Worm (Caenorhabditis elegans) whole organism, L1 larva: Measurements from ENCODE around the gene Y59C2A.3.

Source experiments
- alr-1 ChIP-seq: fragments of 200-800 bp; sonication (Bioruptor generic); optimal IDR thresholded peaks from 2 replicates; lab custom pipeline; 2018; ENCODE audit warnings: borderline replicate concordance, mild to moderate bottlenecking, missing genetic modification characterization, missing compliant biosample characterization
- ama-1 ChIP-seq: fragments of 150-350 bp; optimal IDR thresholded peaks from 2 replicates; lab custom pipeline; 2014
- blmp-1 ChIP-seq: fragments of 150-350 bp; optimal IDR thresholded peaks from 2 replicates; lab custom pipeline; 2014; ENCODE audit warnings: missing biosample characterization, missing genetic modification characterization
- ceh-63 ChIP-seq: fragments of 200-800 bp; sonication (Bioruptor generic); optimal IDR thresholded peaks from 2 replicates; lab custom pipeline; 2018; ENCODE audit warnings: mild to moderate bottlenecking, missing genetic modification characterization, missing compliant biosample characterization
- ceh-8 ChIP-seq: fragments of 200-800 bp; sonication (Bioruptor generic); optimal IDR thresholded peaks from 2 replicates; lab custom pipeline; 2018; ENCODE audit warnings: mild to moderate bottlenecking, missing genetic modification characterization, moderate library complexity, missing compliant biosample characterization
- ces-1 ChIP-seq: fragments of 150-350 bp; optimal IDR thresholded peaks from 2 replicates; lab custom pipeline; 2014; ENCODE audit warnings: missing biosample characterization, missing genetic modification reagents, missing genetic modification characterization
- dsc-1 ChIP-seq: sonication (generic microtip); optimal IDR thresholded peaks from 2 replicates; lab custom pipeline; 2016; ENCODE audit warnings: mild to moderate bottlenecking, missing genetic modification characterization, missing compliant biosample characterization
- efl-1 ChIP-seq, 4 experiments: fragments of 150-350 bp; optimal IDR thresholded peaks in 3 of 4; peaks in 1 of 4; 1 replicate in 1 of 4; 2 replicates in 3 of 4; lab custom pipeline; 2014; ENCODE audit warnings: missing biosample characterization in 2 of 4, missing genetic modification characterization in 2 of 4, missing genetic modification reagents in 2 of 4
- efl-3 ChIP-seq: fragments of 200-800 bp; sonication (Bioruptor generic); optimal IDR thresholded peaks from 2 replicates; lab custom pipeline; 2018; ENCODE audit warnings: mild to moderate bottlenecking, missing genetic modification characterization, missing compliant biosample characterization
- elt-2 ChIP-seq: sonication (generic microtip); optimal IDR thresholded peaks from 2 replicates; lab custom pipeline; 2016; ENCODE audit warnings: missing genetic modification characterization, mild to moderate bottlenecking, inconsistent platforms, missing compliant biosample characterization, missing genetic modification reagents
- fos-1 ChIP-seq: fragments of 150-350 bp; optimal IDR thresholded peaks from 2 replicates; lab custom pipeline; 2014; ENCODE audit warnings: missing biosample characterization, missing genetic modification characterization
- hlh-4 ChIP-seq: sonication (generic microtip); optimal IDR thresholded peaks from 2 replicates; lab custom pipeline; 2016; ENCODE audit warnings: mild to moderate bottlenecking, missing genetic modification characterization, missing compliant biosample characterization
- irx-1 ChIP-seq: sonication (generic microtip); optimal IDR thresholded peaks from 2 replicates; lab custom pipeline; 2016; ENCODE audit warnings: missing genetic modification characterization, missing compliant biosample characterization
- isw-1 ChIP-seq: fragments of 200-800 bp; sonication (Bioruptor generic); IDR thresholded peaks from 2 replicates; pipeline ENCODE4 v1.3.6; 2022; ENCODE audit warnings: missing genetic modification characterization, missing compliant biosample characterization
- lin-14 ChIP-seq: fragments of 200-800 bp; sonication (Bioruptor generic); optimal IDR thresholded peaks from 2 replicates; lab custom pipeline; 2018; ENCODE audit warnings: mild to moderate bottlenecking, missing genetic modification characterization, moderate library complexity, missing compliant biosample characterization
- lin-15B ChIP-seq: fragments of 150-350 bp; sonication (generic microtip); optimal IDR thresholded peaks from 3 replicates; lab custom pipeline; 2014; ENCODE audit warnings: missing biosample characterization, missing genetic modification characterization
- lin-35 ChIP-seq, 2 experiments: fragments of 150-350 bp; optimal IDR thresholded peaks; 2 replicates each; lab custom pipeline; 2014; ENCODE audit warnings: missing biosample characterization in 2 of 2, missing genetic modification characterization in 2 of 2, missing genetic modification reagents in 2 of 2
- lir-3 ChIP-seq: sonication (generic microtip); optimal IDR thresholded peaks from 2 replicates; lab custom pipeline; 2016; ENCODE audit warnings: mild to moderate bottlenecking, missing genetic modification characterization, moderate library complexity, missing compliant biosample characterization; ENCODE audit not compliant: poor library complexity
- lsy-2 ChIP-seq, 2 experiments: fragments of 150-350 bp; optimal IDR thresholded peaks; 2 replicates each; lab custom pipeline; 2014; ENCODE audit warnings: missing biosample characterization in 2 of 2, missing genetic modification characterization in 2 of 2
- mef-2 ChIP-seq: fragments of 150-350 bp; optimal IDR thresholded peaks from 2 replicates; lab custom pipeline; 2014; ENCODE audit warnings: missing biosample characterization, missing genetic modification characterization
- mep-1 ChIP-seq: fragments of 150-350 bp; optimal IDR thresholded peaks from 2 replicates; lab custom pipeline; 2014; ENCODE audit warnings: missing biosample characterization, missing genetic modification characterization
- nhr-19 ChIP-seq: fragments of 200-800 bp; sonication (Bioruptor generic); conservative IDR thresholded peaks from 2 replicates; pipeline ENCODE4 v1.3.6; 2022; ENCODE audit warnings: missing genetic modification characterization, missing compliant biosample characterization
- nhr-20 ChIP-seq: sonication (generic microtip); optimal IDR thresholded peaks from 2 replicates; lab custom pipeline; 2016; ENCODE audit warnings: mild to moderate bottlenecking, missing genetic modification characterization, missing compliant biosample characterization
- nhr-237 ChIP-seq: fragments of 150-350 bp; optimal IDR thresholded peaks from 2 replicates; lab custom pipeline; 2014; ENCODE audit warnings: missing biosample characterization, missing genetic modification characterization
- nhr-28 ChIP-seq: fragments of 150-350 bp; optimal IDR thresholded peaks from 2 replicates; lab custom pipeline; 2014; ENCODE audit warnings: missing biosample characterization, missing genetic modification characterization
- nhr-76 ChIP-seq: sonication (generic microtip); optimal IDR thresholded peaks from 2 replicates; lab custom pipeline; 2017; ENCODE audit warnings: missing biosample characterization, missing genetic modification characterization
- pax-3 ChIP-seq: fragments of 200-800 bp; sonication (Bioruptor generic); optimal IDR thresholded peaks from 2 replicates; lab custom pipeline; 2018; ENCODE audit warnings: mild to moderate bottlenecking, missing genetic modification characterization, moderate library complexity, missing compliant biosample characterization
- pqm-1 ChIP-seq: sonication (generic microtip); optimal IDR thresholded peaks from 3 replicates; lab custom pipeline; 2017; ENCODE audit warnings: missing biosample characterization, missing genetic modification characterization
- sox-4 ChIP-seq: sonication (generic microtip); optimal IDR thresholded peaks from 2 replicates; lab custom pipeline; 2016; ENCODE audit warnings: missing genetic modification characterization, missing compliant biosample characterization
- tbx-2 ChIP-seq: sonication (generic microtip); optimal IDR thresholded peaks from 2 replicates; lab custom pipeline; 2016; ENCODE audit warnings: missing genetic modification characterization, missing compliant biosample characterization
- tlp-1 ChIP-seq: fragments of 150-350 bp; optimal IDR thresholded peaks from 2 replicates; lab custom pipeline; 2014; ENCODE audit warnings: missing biosample characterization, missing genetic modification characterization
- unc-130 ChIP-seq: fragments of 150-350 bp; optimal IDR thresholded peaks from 2 replicates; lab custom pipeline; 2017; ENCODE audit warnings: missing biosample characterization, missing genetic modification characterization, inconsistent platforms
- unc-30 ChIP-seq: sonication (generic microtip); optimal IDR thresholded peaks from 2 replicates; lab custom pipeline; 2017; ENCODE audit warnings: missing biosample characterization, missing genetic modification characterization
- unc-86 ChIP-seq: sonication (generic microtip); optimal IDR thresholded peaks from 2 replicates; lab custom pipeline; 2016; ENCODE audit warnings: missing genetic modification characterization, missing compliant biosample characterization
- xbp-1 ChIP-seq: sonication (generic microtip); optimal IDR thresholded peaks from 2 replicates; lab custom pipeline; 2016; ENCODE audit warnings: missing genetic modification characterization, missing compliant biosample characterization
- zag-1 ChIP-seq: fragments of 150-350 bp; optimal IDR thresholded peaks from 2 replicates; lab custom pipeline; 2014; ENCODE audit warnings: missing biosample characterization, missing genetic modification characterization
- ztf-11 ChIP-seq, 2 experiments: sonication (generic microtip); optimal IDR thresholded peaks; 2 replicates each; lab custom pipeline; 2016 to 2017; ENCODE audit warnings: missing genetic modification characterization in 2 of 2, missing biosample characterization in 1 of 2, missing compliant biosample characterization in 1 of 2
- ztf-4 ChIP-seq: fragments of 150-350 bp; optimal IDR thresholded peaks from 2 replicates; lab custom pipeline; 2014; ENCODE audit warnings: missing biosample characterization, missing genetic modification characterization

Gene Y59C2A.3

ce11 chrII:2195541-2195940, 24.2 kb downstream of the Y59C2A.3 start (continued):
- TF ChIP-seq lin-35 (GFP tag; optimal IDR thresholded peaks at IDR 0.05; lab: Kevin White, UChicago) (peak; percentile 52 to 68), pqm-1 (no peak), ceh-8 (GFP tag; lab: Kevin White, UChicago) (no peak), efl-1 (optimal IDR thresholded peaks at IDR 0.05; lab: Kevin White, UChicago) (peak; percentile 42 to 53), efl-1 (GFP tag; optimal IDR thresholded peaks at IDR 0.05 in 1 of 2; lab: Kevin White, UChicago) (peak; percentile 21 to 92), xbp-1 (tag; lab: Kevin White, UChicago) (peak; percentile 21), dsc-1 (no peak), isw-1 (GFP tag; lab: Robert Waterston, UW) (no peak)

- no peak for TF ChIP-seq ama-1 (lab: Kevin White, UChicago)
- TF ChIP-seq alr-1 (tag; lab: Kevin White, UChicago): no peak
- TF ChIP-seq irx-1: no peak
Observed at ce11 chrII:2192267-2192666, 27.5 kb downstream of the Y59C2A.3 start.

ce11 chrII:2191383-2191782, 28.3 kb downstream of the Y59C2A.3 start:
- TF ChIP-seq unc-86 (peak; percentile 1), lin-14 (GFP tag; lab: Kevin White, UChicago) (peak; percentile 70), tbx-2 (tag; lab: Kevin White, UChicago) (no peak)

- TF ChIP-seq unc-30 (tag; lab: Kevin White, UChicago) (no peak), lin-14 (GFP tag; lab: Kevin White, UChicago) (peak; percentile 19), efl-1 (optimal IDR thresholded peaks at IDR 0.05; lab: Kevin White, UChicago) (no peak), efl-1 (GFP tag; optimal IDR thresholded peaks at IDR 0.05 in 1 of 2; lab: Kevin White, UChicago) (peak in 1 of 2 experiments; percentile 82), ztf-11 (tag; optimal IDR thresholded peaks at IDR 0.05; lab: Kevin White, UChicago) (no peak), nhr-237 (tag; lab: Kevin White, UChicago) (no peak), xbp-1 (tag; lab: Kevin White, UChicago) (no peak), ama-1 (lab: Kevin White, UChicago) (no peak)
Observed at ce11 chrII:2190522-2190921, 29.2 kb downstream of the Y59C2A.3 start.

- TF ChIP-seq nhr-28 (no peak), lin-14 (GFP tag; lab: Kevin White, UChicago) (peak; percentile 21)
Observed at ce11 chrII:2189357-2189756, 30.4 kb downstream of the Y59C2A.3 start, which contains the start of gene mtq-2. mtq-2 (minus strand) TSS chrII:2189457.

ce11 chrII:2186730-2187129, 33.0 kb downstream of the Y59C2A.3 start:
- TF ChIP-seq lsy-2 (tag; optimal IDR thresholded peaks at IDR 0.05; lab: Kevin White, UChicago) (peak in 1 of 2 experiments; percentile 30), lin-15B (tag; lab: Kevin White, UChicago) (no peak), zag-1 (tag; lab: Kevin White, UChicago) (no peak), mep-1 (no peak)
- TF ChIP-seq, all 84 proteins: peak for 1

- TF ChIP-seq blmp-1 (tag; lab: Kevin White, UChicago) (no peak), elt-2 (tag; lab: Kevin White, UChicago) (peak; percentile 42)
- TF ChIP-seq, all 84 proteins: peak for 1
Observed at ce11 chrII:2186329-2186728, 33.4 kb downstream of the Y59C2A.3 start, which contains the start of gene gba-2. gba-2 (minus strand) TSS chrII:2186434.

- TF ChIP-seq ztf-4 (tag; lab: Kevin White, UChicago): no peak
- no peak for TF ChIP-seq sox-4 (tag; lab: Kevin White, UChicago)
- no peak for TF ChIP-seq ceh-63 (GFP tag; lab: Kevin White, UChicago)
- TF ChIP-seq nhr-19 (GFP tag; lab: Robert Waterston, UW): no peak
- TF ChIP-seq lir-3: no peak
- no peak for TF ChIP-seq tlp-1
- TF ChIP-seq nhr-76: no peak
- no peak for TF ChIP-seq unc-130 (tag; lab: Kevin White, UChicago)
- no peak for TF ChIP-seq xbp-1 (tag; lab: Kevin White, UChicago)
- no peak for TF ChIP-seq mef-2
- no peak for TF ChIP-seq unc-30 (tag; lab: Kevin White, UChicago)
- no peak for TF ChIP-seq tbx-2 (tag; lab: Kevin White, UChicago)
- TF ChIP-seq efl-3 (GFP tag; lab: Kevin White, UChicago): no peak
- no peak for TF ChIP-seq pax-3 (tag; lab: Kevin White, UChicago)
- TF ChIP-seq fos-1 (tag; lab: Kevin White, UChicago): no peak
- no peak for TF ChIP-seq efl-1 (optimal IDR thresholded peaks at IDR 0.05; lab: Kevin White, UChicago)
- TF ChIP-seq efl-1 (GFP tag; optimal IDR thresholded peaks at IDR 0.05 in 1 of 2; lab: Kevin White, UChicago): no peak
- TF ChIP-seq hlh-4 (tag; lab: Kevin White, UChicago): no peak
- no peak for TF ChIP-seq mep-1
- no peak for TF ChIP-seq nhr-20 (tag; lab: Kevin White, UChicago)
- TF ChIP-seq ces-1 (GFP tag; lab: Kevin White, UChicago): no peak
Observed at ce11 chrII:2177735-2178134, 42.0 kb downstream of the Y59C2A.3 start.
